Worm (Caenorhabditis elegans) whole organism, L4/young adult: ENCODE measurements around the gene snr-4.

ENCODE experiments used
- W03F9.2 ChIP-seq: fragments of 150-350 bp; optimal IDR thresholded peaks from 2 replicates; lab custom pipeline; 2014; ENCODE audit warnings: missing biosample characterization, missing genetic modification characterization
- dao-5 ChIP-seq: sonication (generic microtip); optimal IDR thresholded peaks from 2 replicates; lab custom pipeline; 2016; ENCODE audit warnings: missing genotype, missing genetic modification characterization, moderate library complexity, missing compliant biosample characterization
- him-1 ChIP-seq: sonication (generic microtip); optimal IDR thresholded peaks from 2 replicates; lab custom pipeline; 2016; ENCODE audit warnings: missing genotype, missing genetic modification reagents, missing genetic modification characterization, missing compliant biosample characterization

The snr-4 gene

ce11 chrV:11997403-11997802, 17.9 kb upstream of the snr-4 start:
- no peak for TF ChIP-seq dao-5 (tag; lab: Kevin White, UChicago)

- TF ChIP-seq W03F9.2 (tag; lab: Kevin White, UChicago) (no peak), him-1 (tag; lab: Kevin White, UChicago) (no peak)
Observed at ce11 chrV:11995862-11996261, 16.3 kb upstream of the snr-4 start, which contains the start of gene C52E4.12. C52E4.12 (plus strand) TSS chrV:11996162.

- TF ChIP-seq dao-5 (tag; lab: Kevin White, UChicago) (no peak), him-1 (tag; lab: Kevin White, UChicago) (no peak), W03F9.2 (tag; lab: Kevin White, UChicago) (peak; percentile 51)
Observed at ce11 chrV:11993706-11994345, 14.3 kb upstream of the snr-4 start, which contains the start of the genes cyl-1 and C52E4.7. cyl-1 (minus strand) TSS chrV:11993723. C52E4.7 (plus strand) TSS chrV:11994295.

ce11 chrV:11990511-11991127, 11.1 kb upstream of the snr-4 start:
- TF ChIP-seq him-1 (tag; lab: Kevin White, UChicago) (no peak), W03F9.2 (tag; lab: Kevin White, UChicago) (no peak), dao-5 (tag; lab: Kevin White, UChicago) (no peak)

- TF ChIP-seq W03F9.2 (tag; lab: Kevin White, UChicago) (no peak), him-1 (tag; lab: Kevin White, UChicago) (no peak), dao-5 (tag; lab: Kevin White, UChicago) (no peak)
Observed at ce11 chrV:11989861-11990260, 10.3 kb upstream of the snr-4 start.

ce11 chrV:11986078-11986869, 6.8 kb upstream of the snr-4 start:
- TF ChIP-seq dao-5 (tag; lab: Kevin White, UChicago) (no peak), him-1 (tag; lab: Kevin White, UChicago) (no peak), W03F9.2 (tag; lab: Kevin White, UChicago) (no peak)

- TF ChIP-seq him-1 (tag; lab: Kevin White, UChicago) (no peak), dao-5 (tag; lab: Kevin White, UChicago) (no peak), W03F9.2 (tag; lab: Kevin White, UChicago) (no peak)
Observed at ce11 chrV:11985384-11985783, 5.9 kb upstream of the snr-4 start, which contains the start of gene mans-2. mans-2 (minus strand) TSS chrV:11985484.

ce11 chrV:11982309-11982708, 2.8 kb upstream of the snr-4 start, which contains the start of gene rpt-1:
rpt-1 (minus strand) TSS chrV:11982397.
- TF ChIP-seq him-1 (tag; lab: Kevin White, UChicago) (no peak), W03F9.2 (tag; lab: Kevin White, UChicago) (peak; percentile 68)

ce11 chrV:11978179-11978578, 1.3 kb downstream of the snr-4 start, which contains the start of gene mif-2:
mif-2 (minus strand) TSS chrV:11978459.
- TF ChIP-seq dao-5 (tag; lab: Kevin White, UChicago): no peak

ce11 chrV:11976734-11977133, 2.8 kb downstream of the snr-4 start:
- no peak for TF ChIP-seq dao-5 (tag; lab: Kevin White, UChicago)
- no peak for TF ChIP-seq him-1 (tag; lab: Kevin White, UChicago)
- TF ChIP-seq W03F9.2 (tag; lab: Kevin White, UChicago): no peak

- no peak for TF ChIP-seq dao-5 (tag; lab: Kevin White, UChicago)
- TF ChIP-seq W03F9.2 (tag; lab: Kevin White, UChicago): no peak
- TF ChIP-seq him-1 (tag; lab: Kevin White, UChicago): no peak
Observed at ce11 chrV:11975233-11975632, 4.3 kb downstream of the snr-4 start, which contains the start of gene cpr-1. cpr-1 (plus strand) TSS chrV:11975551.

ce11 chrV:11964723-11965122, 14.8 kb downstream of the snr-4 start, which contains the start of gene F58H1.7:
F58H1.7 (minus strand) TSS chrV:11964823.
- TF ChIP-seq him-1 (tag; lab: Kevin White, UChicago) (no peak), dao-5 (tag; lab: Kevin White, UChicago) (no peak), W03F9.2 (tag; lab: Kevin White, UChicago) (no peak)

ce11 chrV:11960831-11961190, 18.7 kb downstream of the snr-4 start:
- TF ChIP-seq him-1 (tag; lab: Kevin White, UChicago) (no peak), dao-5 (tag; lab: Kevin White, UChicago) (no peak), W03F9.2 (tag; lab: Kevin White, UChicago) (no peak)
